Fruit fly (Drosophila melanogaster) whole organism, embryonic: Measurements from ENCODE around the gene Grip91.

Experiments used
- CG1602 ChIP-seq: fragments of 200-800 bp; sonication (Bioruptor generic); optimal IDR thresholded peaks from 3 replicates; lab custom pipeline; 2016; ENCODE audit warnings: missing biosample characterization, missing genetic modification characterization
- CG7786 ChIP-seq: fragments of 200-800 bp; sonication (Bioruptor generic); optimal IDR thresholded peaks from 2 replicates; lab custom pipeline; 2016; ENCODE audit warnings: missing biosample characterization, missing genetic modification characterization
- psq ChIP-seq: fragments of 200-800 bp; sonication (Bioruptor generic); optimal IDR thresholded peaks from 2 replicates; lab custom pipeline; 2017; ENCODE audit warnings: missing biosample characterization, missing genetic modification characterization
- scrt ChIP-seq: fragments of 200-800 bp; sonication (Bioruptor generic); optimal IDR thresholded peaks from 2 replicates; lab custom pipeline; 2018; ENCODE audit warnings: missing biosample characterization, mild to moderate bottlenecking, missing genetic modification characterization, moderate library complexity

- TF ChIP-seq psq (GFP tag; lab: Kevin White, UChicago) (no peak), CG1602 (GFP tag; lab: Kevin White, UChicago) (no peak), scrt (GFP tag; lab: Kevin White, UChicago) (no peak), CG7786 (GFP tag; lab: Kevin White, UChicago) (no peak)
Observed at dm6 chrX:13740992-13741391, 3.5 kb downstream of the Grip91 start.
